Fruit fly (Drosophila melanogaster): ENCODE measurements around the gene SP1029.

dm6 chr3R:29269204-29269603, 19.0 kb upstream of the SP1029 start:
- TF ChIP-seq CTCF (optimal IDR thresholded peaks at IDR 0.05): no peak
- TF ChIP-seq CG8478 (optimal IDR thresholded peaks at IDR 0.05): no peak

Measured in S2 (cell line).